Worm (Caenorhabditis elegans): ENCODE data around the gene Y51H4A.935.
A peak's percentile ranks its signal among the peaks of the same experiment; 100 is the strongest.

- no peak for TF ChIP-seq dao-5 (tag; optimal IDR thresholded peaks at IDR 0.05)
- no peak for TF ChIP-seq him-1 (tag; optimal IDR thresholded peaks at IDR 0.05)
- TF ChIP-seq W03F9.2 (tag; optimal IDR thresholded peaks at IDR 0.05), result peak; percentile 31
These were observed 17.1 kb downstream of the Y51H4A.935 start for ce11 chrIV:16489958-16490357.

All from whole organism, L4/young adult.